Fruit fly (Drosophila melanogaster): ENCODE data around the gene Yp3.

Gene Yp3

DNA sequence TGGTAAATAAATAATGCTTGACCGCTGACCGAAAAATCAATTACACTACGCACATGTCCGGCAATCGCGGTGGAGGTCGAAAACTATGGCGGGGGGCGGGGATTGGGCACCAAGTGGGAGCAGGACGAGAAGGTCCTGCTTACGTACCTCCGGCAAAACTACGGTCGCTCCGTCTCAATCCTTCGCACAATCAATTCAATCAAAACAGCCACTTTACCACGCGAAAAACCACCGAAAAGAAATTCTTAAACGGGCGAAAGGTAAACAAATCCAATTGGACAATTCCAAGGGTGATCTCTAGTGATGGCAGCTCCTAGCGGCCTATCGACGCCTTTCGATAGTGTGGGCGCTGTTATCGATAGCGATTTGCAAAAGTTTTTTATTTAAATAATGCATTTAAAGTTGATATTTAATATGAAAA is 41.4 kb upstream of the Yp3 start, which contains the start of gene Nadsyn (continued):
- TF ChIP-seq Dll (GFP tag; IDR thresholded peaks at IDR 0.05; ENCODE audit: partially characterized antibody) (peak; percentile 82), CG3847 (GFP tag; IDR thresholded peaks at IDR 0.05) (no peak), NC2β (GFP tag; optimal IDR thresholded peaks at IDR 0.05) (no peak), tup (GFP tag; optimal IDR thresholded peaks at IDR 0.05) (no peak), wor (GFP tag; IDR thresholded peaks at IDR 0.05) (no peak), grau (tag; optimal IDR thresholded peaks at IDR 0.05) (no peak), fd96Cb (tag; optimal IDR thresholded peaks at IDR 0.05) (no peak), ci (GFP tag; IDR thresholded peaks at IDR 0.05) (0 out of 3 replicates have a peak, but pooled peaks have one; percentile 31), sd (tag; optimal IDR thresholded peaks at IDR 0.05) (no peak), Tbp (GFP tag; optimal IDR thresholded peaks at IDR 0.05) (no peak), ftz-f1 (GFP tag; optimal IDR thresholded peaks at IDR 0.05) (peak; percentile 74), CG3163 (GFP tag; optimal IDR thresholded peaks at IDR 0.05) (no peak), jing (GFP tag; optimal IDR thresholded peaks at IDR 0.05) (no peak), CG9876 (GFP tag; optimal IDR thresholded peaks at IDR 0.05) (no peak), CG5180 (GFP tag; optimal IDR thresholded peaks at IDR 0.05) (no peak), dysf (GFP tag; IDR thresholded peaks at IDR 0.05) (no peak), gfzf (GFP tag; optimal IDR thresholded peaks at IDR 0.05) (no peak), sr (GFP tag; IDR thresholded peaks at IDR 0.05) (no peak), E2f2 (GFP tag; IDR thresholded peaks at IDR 0.05) (peak; percentile 77), Max (GFP tag; optimal IDR thresholded peaks at IDR 0.05) (no peak), peb (GFP tag; IDR thresholded peaks at IDR 0.05) (no peak), CG9215 (GFP tag; IDR thresholded peaks at IDR 0.05) (no peak), CG4730 (GFP tag; IDR thresholded peaks at IDR 0.05) (no peak), CG10147 (GFP tag; optimal IDR thresholded peaks at IDR 0.05) (no peak), pita (GFP tag; optimal IDR thresholded peaks at IDR 0.05) (no peak), Meics (GFP tag; optimal IDR thresholded peaks at IDR 0.05) (no peak), CG4707 (GFP tag; optimal IDR thresholded peaks at IDR 0.05) (no peak), CoRest (tag; optimal IDR thresholded peaks at IDR 0.05) (no peak), zen (tag; optimal IDR thresholded peaks at IDR 0.05) (no peak), vfl (GFP tag; optimal IDR thresholded peaks at IDR 0.05) (no peak), gsb (GFP tag; IDR thresholded peaks at IDR 0.05) (no peak), CG31224 (GFP tag; IDR thresholded peaks at IDR 0.05) (no peak), HmgZ (tag; optimal IDR thresholded peaks at IDR 0.05) (no peak), CG7987 (GFP tag; optimal IDR thresholded peaks at IDR 0.05) (no peak), CG1603 (tag; optimal IDR thresholded peaks at IDR 0.05) (no peak), bowl (GFP tag; IDR thresholded peaks at IDR 0.05) (no peak), Dbx (GFP tag; IDR thresholded peaks at IDR 0.05) (no peak), CG15514 (GFP tag; optimal IDR thresholded peaks at IDR 0.05) (peak; percentile 39), MBD-R2 (GFP tag; IDR thresholded peaks at IDR 0.05) (peak; percentile 73), CG8290 (GFP tag; optimal IDR thresholded peaks at IDR 0.05) (no peak), CG8290 (tag; optimal IDR thresholded peaks at IDR 0.05) (no peak), Deaf1 (tag; optimal IDR thresholded peaks at IDR 0.05) (no peak), CG11085 (GFP tag; IDR thresholded peaks at IDR 0.05) (no peak), gce (GFP tag; IDR thresholded peaks at IDR 0.05) (no peak), CG43689 (GFP tag; IDR thresholded peaks at IDR 0.05) (no peak), ab (GFP tag; optimal IDR thresholded peaks at IDR 0.05) (no peak), unpg (GFP tag; optimal IDR thresholded peaks at IDR 0.05) (no peak), eve (GFP tag; optimal IDR thresholded peaks at IDR 0.05) (no peak), CTCF (GFP tag; optimal IDR thresholded peaks at IDR 0.05) (no peak), wdn (GFP tag; IDR thresholded peaks at IDR 0.05) (no peak), Fer2 (tag; optimal IDR thresholded peaks at IDR 0.05) (no peak), CG15269 (tag; optimal IDR thresholded peaks at IDR 0.05) (no peak), bbx (GFP tag; IDR thresholded peaks at IDR 0.05; ENCODE audit: partially characterized antibody) (peak; percentile 81)
